Fruit fly (Drosophila melanogaster) whole organism, pupa: ENCODE results near the gene CG33310.

Experiments used
- CG17806 ChIP-seq: fragments of 200-800 bp; sonication (Bioruptor generic); optimal IDR thresholded peaks from 2 replicates; lab custom pipeline; 2018; ENCODE audit warnings: missing biosample characterization, mild to moderate bottlenecking, missing genetic modification characterization, moderate library complexity
- CG4496 ChIP-seq: fragments of 200-800 bp; sonication (Bioruptor generic); IDR thresholded peaks from 3 replicates; pipeline ENCODE4 v1.3.6; 2022; ENCODE audit warnings: missing biosample characterization, missing genetic modification characterization
- CG9948 ChIP-seq: fragments of 200-800 bp; sonication (Bioruptor generic); optimal IDR thresholded peaks from 2 replicates; lab custom pipeline; 2018; ENCODE audit warnings: missing biosample characterization, mild to moderate bottlenecking, missing genetic modification characterization, moderate library complexity
- EcR ChIP-seq: fragments of 200-800 bp; sonication (Bioruptor generic); optimal IDR thresholded peaks from 3 replicates; lab custom pipeline; 2019; ENCODE audit warnings: missing biosample characterization, missing genetic modification characterization, mild to moderate bottlenecking, moderate library complexity, missing genetic modification reagents
- Pif1B ChIP-seq: fragments of 200-800 bp; sonication (Bioruptor generic); optimal IDR thresholded peaks from 3 replicates; lab custom pipeline; 2016; ENCODE audit warnings: missing biosample characterization, missing genetic modification characterization
- fd96Ca ChIP-seq: fragments of 200-800 bp; sonication (Bioruptor generic); IDR thresholded peaks from 3 replicates; pipeline ENCODE4 v1.3.6; 2022; ENCODE audit warnings: missing biosample characterization, missing genetic modification characterization
- gl ChIP-seq: fragments of 200-800 bp; sonication (Bioruptor generic); optimal IDR thresholded peaks from 2 replicates; lab custom pipeline; 2018; ENCODE audit warnings: missing biosample characterization, mild to moderate bottlenecking, missing genetic modification characterization
- rn ChIP-seq: fragments of 200-800 bp; sonication (Bioruptor generic); IDR thresholded peaks from 2 replicates; pipeline ENCODE4 v1.3.6; 2022; ENCODE audit warnings: missing biosample characterization, missing genetic modification characterization

DNA sequence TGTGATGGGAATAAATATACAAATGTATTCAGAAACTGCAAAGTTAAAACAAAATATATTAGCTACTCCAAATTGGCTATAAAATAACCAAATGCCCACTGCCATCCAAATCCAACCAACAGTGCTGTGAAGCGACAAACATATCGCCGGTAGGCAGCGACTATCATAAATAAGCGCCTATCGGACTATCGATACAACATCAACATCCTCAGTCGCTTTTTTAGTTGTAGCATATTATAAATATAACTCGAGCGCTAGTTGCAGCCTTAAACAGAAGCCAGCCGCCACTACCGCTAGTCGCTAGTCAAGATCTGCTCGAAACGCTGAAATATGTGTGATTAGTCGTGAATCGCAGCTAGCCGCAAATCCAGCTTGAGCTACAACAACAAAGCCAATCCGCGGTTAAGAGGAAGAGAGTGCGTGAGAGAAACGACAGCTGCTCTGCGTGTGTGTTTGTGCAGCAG lies 12.7 kb downstream of the CG33310 start:
- TF ChIP-seq gl (tag; lab: Kevin White, UChicago) (no peak), Pif1B (GFP tag; lab: Kevin White, UChicago) (no peak), fd96Ca (GFP tag; lab: Robert Waterston, UW) (no peak), EcR (GFP tag; lab: Kevin White, UChicago) (no peak), rn (GFP tag; lab: Robert Waterston, UW) (no peak; the same call in 1 of the 2 replicates), CG9948 (tag; lab: Kevin White, UChicago) (no peak), CG4496 (GFP tag; lab: Robert Waterston, UW) (peak; percentile 42; the same call in 1 of the 3 replicates), CG17806 (no peak)
